Worm (Caenorhabditis elegans) whole organism, L1 larva: Measurements from ENCODE around the gene chat-1.

Source experiments
- C16A3.4 ChIP-seq: fragments of 150-350 bp; optimal IDR thresholded peaks from 2 replicates; lab custom pipeline; 2014; ENCODE audit warnings: missing biosample characterization, missing genetic modification characterization
- alr-1 ChIP-seq: fragments of 200-800 bp; sonication (Bioruptor generic); optimal IDR thresholded peaks from 2 replicates; lab custom pipeline; 2018; ENCODE audit warnings: borderline replicate concordance, mild to moderate bottlenecking, missing genetic modification characterization, missing compliant biosample characterization
- ama-1 ChIP-seq: fragments of 150-350 bp; optimal IDR thresholded peaks from 2 replicates; lab custom pipeline; 2014
- blmp-1 ChIP-seq: fragments of 150-350 bp; optimal IDR thresholded peaks from 2 replicates; lab custom pipeline; 2014; ENCODE audit warnings: missing biosample characterization, missing genetic modification characterization
- ceh-63 ChIP-seq: fragments of 200-800 bp; sonication (Bioruptor generic); optimal IDR thresholded peaks from 2 replicates; lab custom pipeline; 2018; ENCODE audit warnings: mild to moderate bottlenecking, missing genetic modification characterization, missing compliant biosample characterization
- ceh-8 ChIP-seq: fragments of 200-800 bp; sonication (Bioruptor generic); optimal IDR thresholded peaks from 2 replicates; lab custom pipeline; 2018; ENCODE audit warnings: mild to moderate bottlenecking, missing genetic modification characterization, moderate library complexity, missing compliant biosample characterization
- dsc-1 ChIP-seq: sonication (generic microtip); optimal IDR thresholded peaks from 2 replicates; lab custom pipeline; 2016; ENCODE audit warnings: mild to moderate bottlenecking, missing genetic modification characterization, missing compliant biosample characterization
- efl-1 ChIP-seq, 4 experiments: fragments of 150-350 bp; optimal IDR thresholded peaks in 3 of 4; peaks in 1 of 4; 1 replicate in 1 of 4; 2 replicates in 3 of 4; lab custom pipeline; 2014; ENCODE audit warnings: missing biosample characterization in 2 of 4, missing genetic modification characterization in 2 of 4, missing genetic modification reagents in 2 of 4
- efl-3 ChIP-seq: fragments of 200-800 bp; sonication (Bioruptor generic); optimal IDR thresholded peaks from 2 replicates; lab custom pipeline; 2018; ENCODE audit warnings: mild to moderate bottlenecking, missing genetic modification characterization, missing compliant biosample characterization
- egl-27 ChIP-seq, 2 experiments: fragments of 150-350 bp in 1 of 2; sonication (generic microtip); optimal IDR thresholded peaks; 3 replicates each; lab custom pipeline; 2017 to 2018; ENCODE audit warnings: missing biosample characterization in 2 of 2, missing genetic modification characterization in 2 of 2, missing genetic modification reagents in 2 of 2
- ets-5 ChIP-seq: fragments of 200-800 bp; sonication (Bioruptor generic); IDR thresholded peaks from 2 replicates; pipeline ENCODE4 v1.3.6; 2022; ENCODE audit warnings: missing genetic modification characterization, missing compliant biosample characterization
- fkh-10 ChIP-seq: sonication (generic microtip); optimal IDR thresholded peaks from 2 replicates; lab custom pipeline; 2017; ENCODE audit warnings: missing biosample characterization, missing genetic modification reagents, missing genetic modification characterization
- fkh-4 ChIP-seq: sonication (generic microtip); optimal IDR thresholded peaks from 2 replicates; lab custom pipeline; 2016; ENCODE audit warnings: missing compliant biosample characterization, missing genetic modification characterization, borderline replicate concordance
- fkh-8 ChIP-seq: sonication (generic microtip); optimal IDR thresholded peaks from 2 replicates; lab custom pipeline; 2016; ENCODE audit warnings: mild to moderate bottlenecking, missing genetic modification characterization, missing compliant biosample characterization
- fos-1 ChIP-seq: fragments of 150-350 bp; optimal IDR thresholded peaks from 2 replicates; lab custom pipeline; 2014; ENCODE audit warnings: missing biosample characterization, missing genetic modification characterization
- grh-1 ChIP-seq: fragments of 200-800 bp; sonication (Bioruptor generic); IDR thresholded peaks from 2 replicates; pipeline ENCODE4 v1.3.6; 2022; ENCODE audit warnings: missing genetic modification reagents, missing genetic modification characterization, missing compliant biosample characterization
- hpl-2 ChIP-seq: fragments of 150-350 bp; optimal IDR thresholded peaks from 2 replicates; lab custom pipeline; 2014; ENCODE audit warnings: missing biosample characterization, missing genetic modification reagents, missing genetic modification characterization
- irx-1 ChIP-seq: sonication (generic microtip); optimal IDR thresholded peaks from 2 replicates; lab custom pipeline; 2016; ENCODE audit warnings: missing genetic modification characterization, missing compliant biosample characterization
- jun-1 ChIP-seq: fragments of 150-350 bp; optimal IDR thresholded peaks from 2 replicates; lab custom pipeline; 2014; ENCODE audit warnings: missing biosample characterization, missing genetic modification reagents, missing genetic modification characterization
- lir-3 ChIP-seq: sonication (generic microtip); optimal IDR thresholded peaks from 2 replicates; lab custom pipeline; 2016; ENCODE audit warnings: mild to moderate bottlenecking, missing genetic modification characterization, moderate library complexity, missing compliant biosample characterization; ENCODE audit not compliant: poor library complexity
- nhr-12 ChIP-seq: sonication (generic microtip); optimal IDR thresholded peaks from 2 replicates; lab custom pipeline; 2017; ENCODE audit warnings: missing biosample characterization, missing genetic modification characterization
- nhr-19 ChIP-seq: fragments of 200-800 bp; sonication (Bioruptor generic); conservative IDR thresholded peaks from 2 replicates; pipeline ENCODE4 v1.3.6; 2022; ENCODE audit warnings: missing genetic modification characterization, missing compliant biosample characterization
- nhr-20 ChIP-seq: sonication (generic microtip); optimal IDR thresholded peaks from 2 replicates; lab custom pipeline; 2016; ENCODE audit warnings: mild to moderate bottlenecking, missing genetic modification characterization, missing compliant biosample characterization
- nhr-237 ChIP-seq: fragments of 150-350 bp; optimal IDR thresholded peaks from 2 replicates; lab custom pipeline; 2014; ENCODE audit warnings: missing biosample characterization, missing genetic modification characterization
- nhr-71 ChIP-seq: sonication (generic microtip); optimal IDR thresholded peaks from 2 replicates; lab custom pipeline; 2016; ENCODE audit warnings: mild to moderate bottlenecking, missing genetic modification characterization, moderate library complexity, missing compliant biosample characterization
- nhr-77 ChIP-seq: fragments of 150-350 bp; optimal IDR thresholded peaks from 2 replicates; lab custom pipeline; 2014; ENCODE audit warnings: missing biosample characterization, missing genetic modification characterization
- nhr-84 ChIP-seq: sonication (generic microtip); optimal IDR thresholded peaks from 2 replicates; lab custom pipeline; 2017; ENCODE audit warnings: missing biosample characterization, missing genetic modification characterization
- nhr-85 ChIP-seq: sonication (generic microtip); peaks from one replicate; lab custom pipeline; 2016; ENCODE audit warnings: missing genetic modification characterization, inconsistent platforms, missing compliant biosample characterization
- pag-3 ChIP-seq: sonication (generic microtip); optimal IDR thresholded peaks from 2 replicates; lab custom pipeline; 2017; ENCODE audit warnings: missing genetic modification characterization, mild to moderate bottlenecking, missing compliant biosample characterization, antibody characterized with exemption, borderline replicate concordance; ENCODE audit not compliant: insufficient read depth
- snpc-4 ChIP-seq: fragments of 150-350 bp; optimal IDR thresholded peaks from 2 replicates; lab custom pipeline; 2014; ENCODE audit warnings: missing biosample characterization, missing genetic modification characterization
- sptf-1 ChIP-seq: fragments of 150-350 bp; optimal IDR thresholded peaks from 2 replicates; lab custom pipeline; 2014; ENCODE audit warnings: missing biosample characterization, missing genetic modification characterization
- sup-37 ChIP-seq: fragments of 200-800 bp; sonication (Bioruptor generic); optimal IDR thresholded peaks from 2 replicates; lab custom pipeline; 2018; ENCODE audit warnings: mild to moderate bottlenecking, missing genetic modification characterization, missing compliant biosample characterization
- tlp-1 ChIP-seq: fragments of 150-350 bp; optimal IDR thresholded peaks from 2 replicates; lab custom pipeline; 2014; ENCODE audit warnings: missing biosample characterization, missing genetic modification characterization
- unc-62 ChIP-seq: fragments of 150-350 bp; optimal IDR thresholded peaks from 2 replicates; lab custom pipeline; 2014; ENCODE audit warnings: missing biosample characterization, missing genetic modification reagents, missing genetic modification characterization
- unc-98 ChIP-seq: fragments of 200-800 bp; sonication (Bioruptor generic); IDR thresholded peaks from 2 replicates; pipeline ENCODE4 v1.3.6; 2022; ENCODE audit warnings: missing genetic modification characterization, missing compliant biosample characterization
- zip-4 ChIP-seq: fragments of 200-800 bp; sonication (Bioruptor generic); optimal IDR thresholded peaks from 2 replicates; lab custom pipeline; 2018; ENCODE audit warnings: mild to moderate bottlenecking, missing genetic modification characterization, moderate library complexity, missing compliant biosample characterization
- ztf-11 ChIP-seq, 2 experiments: sonication (generic microtip); optimal IDR thresholded peaks; 2 replicates each; lab custom pipeline; 2016 to 2017; ENCODE audit warnings: missing genetic modification characterization in 2 of 2, missing biosample characterization in 1 of 2, missing compliant biosample characterization in 1 of 2
- ztf-4 ChIP-seq: fragments of 150-350 bp; optimal IDR thresholded peaks from 2 replicates; lab custom pipeline; 2014; ENCODE audit warnings: missing biosample characterization, missing genetic modification characterization

chat-1 gene

DNA sequence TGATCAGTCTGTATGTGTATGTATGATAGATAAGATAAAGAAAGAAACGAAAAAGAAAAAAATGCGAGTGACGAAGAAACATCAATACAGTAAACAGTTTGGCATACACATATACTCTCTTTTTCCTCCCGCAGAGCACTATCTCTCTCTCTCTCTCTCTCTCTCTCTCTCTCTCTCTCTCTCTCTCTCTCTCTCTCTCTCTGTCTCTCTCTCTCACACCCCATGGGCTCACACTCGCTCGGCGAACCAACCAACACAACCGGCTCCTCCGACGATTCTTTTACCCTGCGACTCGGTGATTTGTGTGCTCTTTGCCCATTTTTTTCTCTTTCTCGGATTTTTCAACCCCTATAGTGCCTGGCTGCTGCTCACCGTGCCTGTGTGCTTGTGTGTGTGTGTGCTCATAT, 40.1 kb upstream of the chat-1 start (continued):
- TF ChIP-seq nhr-71 (tag; lab: Kevin White, UChicago) (peak; percentile 68), nhr-237 (tag; lab: Kevin White, UChicago) (no peak), fos-1 (tag; lab: Kevin White, UChicago) (no peak), alr-1 (tag; lab: Kevin White, UChicago) (no peak), grh-1 (GFP tag; lab: Robert Waterston, UW) (no peak), efl-3 (GFP tag; lab: Kevin White, UChicago) (no peak), egl-27 (tag; optimal IDR thresholded peaks at IDR 0.05; lab: Kevin White, UChicago) (no peak), ama-1 (no peak), ceh-63 (no peak), nhr-20 (peak; percentile 53), fkh-10 (GFP tag; lab: Kevin White, UChicago) (no peak), sptf-1 (no peak), ztf-4 (tag; lab: Kevin White, UChicago) (no peak), C16A3.4 (peak; percentile 3), dsc-1 (no peak), efl-1 (optimal IDR thresholded peaks at IDR 0.05; lab: Kevin White, UChicago) (peak; percentile 52 to 54), efl-1 (GFP tag; optimal IDR thresholded peaks at IDR 0.05 in 1 of 2; lab: Kevin White, UChicago) (peak; percentile 12 to 93), fkh-4 (tag; lab: Kevin White, UChicago) (no peak), unc-62 (GFP tag; lab: Kevin White, UChicago) (no peak), fkh-8 (tag; lab: Kevin White, UChicago) (no peak), jun-1 (tag; lab: Kevin White, UChicago) (peak; percentile 62), snpc-4 (tag; lab: Kevin White, UChicago) (no peak), irx-1 (peak; percentile 5), blmp-1 (tag; lab: Kevin White, UChicago) (no peak), nhr-84 (tag; lab: Kevin White, UChicago) (no peak), sup-37 (GFP tag; lab: Kevin White, UChicago) (peak; percentile 68), ets-5 (GFP tag; lab: Robert Waterston, UW) (no peak), ztf-11 (tag; optimal IDR thresholded peaks at IDR 0.05; lab: Kevin White, UChicago) (no peak), nhr-77 (tag; lab: Kevin White, UChicago) (peak; percentile 73), zip-4 (peak; percentile 12), nhr-12 (no peak), tlp-1 (tag; lab: Kevin White, UChicago) (no peak), hpl-2 (GFP tag; lab: Kevin White, UChicago) (no peak), ceh-8 (GFP tag; lab: Kevin White, UChicago) (no peak), pag-3 (tag; lab: Kevin White, UChicago) (no peak)

DNA sequence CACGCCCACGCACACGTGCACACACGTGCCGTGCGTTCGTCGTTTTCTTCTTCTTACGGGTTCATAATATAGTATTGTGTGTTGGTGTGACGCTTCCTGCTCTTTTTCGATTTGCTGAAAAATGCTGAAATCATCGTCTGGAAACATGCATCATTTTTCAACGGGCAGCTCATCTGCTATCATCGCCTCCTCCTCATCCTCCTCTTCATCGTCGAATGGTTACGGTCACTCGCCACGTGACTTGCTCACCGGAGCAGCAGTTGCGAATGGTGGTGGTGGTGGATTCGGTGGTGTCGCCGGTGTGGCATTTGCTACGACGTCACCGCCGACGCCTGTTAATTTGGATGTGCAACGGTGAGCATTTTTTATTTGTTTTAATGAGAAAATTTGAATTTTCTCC, 38.4 kb upstream of the chat-1 start:
- TF ChIP-seq efl-1 (optimal IDR thresholded peaks at IDR 0.05; lab: Kevin White, UChicago) (no peak), efl-1 (GFP tag; optimal IDR thresholded peaks at IDR 0.05 in 1 of 2; lab: Kevin White, UChicago) (peak in 1 of 2 experiments; percentile 81), nhr-19 (no peak)

ce11 chrIV:4410526-4410925, 36.6 kb upstream of the chat-1 start:
- TF ChIP-seq nhr-77 (tag; lab: Kevin White, UChicago) = no peak
- TF ChIP-seq nhr-85 = peak; percentile 18
- no peak for TF ChIP-seq lir-3 (tag; lab: Kevin White, UChicago)
- no peak for TF ChIP-seq efl-1 (optimal IDR thresholded peaks at IDR 0.05; lab: Kevin White, UChicago)
- TF ChIP-seq efl-1 (GFP tag; optimal IDR thresholded peaks at IDR 0.05 in 1 of 2; lab: Kevin White, UChicago) = peak in 1 of 2 experiments; percentile 70
- TF ChIP-seq unc-98 (GFP tag; lab: Robert Waterston, UW) = no peak
